Fruit fly (Drosophila melanogaster) whole organism, adult: ENCODE results near the gene Met.

Experiments used
- CG5204 ChIP-seq: fragments of 200-800 bp; sonication (Bioruptor generic); optimal IDR thresholded peaks from 2 replicates; lab custom pipeline; 2016; ENCODE audit warnings: missing biosample characterization, missing genetic modification characterization
- CG7101 ChIP-seq: fragments of 200-800 bp; sonication (Bioruptor generic); optimal IDR thresholded peaks from 2 replicates; lab custom pipeline; 2018; ENCODE audit warnings: missing biosample characterization, mild to moderate bottlenecking, missing genetic modification characterization, moderate library complexity
- Crg-1 ChIP-seq: fragments of 200-800 bp; sonication (Bioruptor generic); optimal IDR thresholded peaks from 2 replicates; lab custom pipeline; 2016; ENCODE audit warnings: missing biosample characterization, missing genetic modification characterization
- Hr96 ChIP-seq: fragments of 200-800 bp; sonication (Bioruptor generic); optimal IDR thresholded peaks from 2 replicates; lab custom pipeline; 2016; ENCODE audit warnings: missing biosample characterization, missing genetic modification characterization
- Mnt ChIP-seq: fragments of 200-800 bp; sonication (Bioruptor generic); optimal IDR thresholded peaks from 2 replicates; lab custom pipeline; 2016; ENCODE audit warnings: missing biosample characterization, mild to moderate bottlenecking, missing genetic modification characterization
- cic ChIP-seq: fragments of 200-800 bp; sonication (Bioruptor generic); optimal IDR thresholded peaks from 2 replicates; lab custom pipeline; 2017; ENCODE audit warnings: missing biosample characterization, mild to moderate bottlenecking, missing genetic modification characterization, moderate library complexity
- kay ChIP-seq: fragments of 200-800 bp; sonication (Bioruptor generic); peaks from one replicate; lab custom pipeline; 2016; ENCODE audit warnings: missing biosample characterization, missing genetic modification characterization, borderline replicate concordance
- ovo ChIP-seq: fragments of 200-800 bp; sonication (Bioruptor generic); optimal IDR thresholded peaks from 2 replicates; lab custom pipeline; 2016; ENCODE audit warnings: missing biosample characterization, missing genetic modification characterization
- pad ChIP-seq: fragments of 200-800 bp; sonication (Bioruptor generic); optimal IDR thresholded peaks from 3 replicates; lab custom pipeline; 2017; ENCODE audit warnings: missing biosample characterization, missing genetic modification characterization, mild to moderate bottlenecking, moderate library complexity, missing genetic modification reagents
- tj ChIP-seq: fragments of 200-800 bp; sonication (Bioruptor generic); optimal IDR thresholded peaks from 3 replicates; lab custom pipeline; 2017; ENCODE audit warnings: missing biosample characterization, mild to moderate bottlenecking, missing genetic modification characterization, moderate library complexity
- toe ChIP-seq: fragments of 200-800 bp; sonication (Bioruptor generic); optimal IDR thresholded peaks from 2 replicates; lab custom pipeline; 2016; ENCODE audit warnings: missing biosample characterization, missing genetic modification characterization

dm6 chrX:11659634-11660033 is 43.7 kb downstream of the Met start:
- TF ChIP-seq toe (no peak), tj (GFP tag; lab: Kevin White, UChicago) (no peak), ovo (GFP tag; lab: Kevin White, UChicago) (no peak), CG5204 (GFP tag; lab: Kevin White, UChicago) (no peak), cic (GFP tag; lab: Kevin White, UChicago) (no peak), CG7101 (tag; lab: Kevin White, UChicago) (no peak), pad (GFP tag; lab: Kevin White, UChicago) (no peak), kay (GFP tag; lab: Kevin White, UChicago) (no peak), Crg-1 (GFP tag; lab: Kevin White, UChicago) (no peak), Hr96 (no peak), Mnt (GFP tag; lab: Kevin White, UChicago) (no peak)
